Worm (Caenorhabditis elegans) whole organism, L2 larva: ENCODE data around the gene srj-22.

Source experiments
- C34F6.9 ChIP-seq: fragments of 150-350 bp; optimal IDR thresholded peaks from 2 replicates; lab custom pipeline; 2014; ENCODE audit warnings: missing biosample characterization, missing genetic modification characterization
- F13H6.1 ChIP-seq: sonication (generic microtip); optimal IDR thresholded peaks from 2 replicates; lab custom pipeline; 2016; ENCODE audit warnings: missing genetic modification characterization, missing compliant biosample characterization
- Y55F3AM.14 ChIP-seq: fragments of 200-800 bp; sonication (Bioruptor generic); optimal IDR thresholded peaks from 2 replicates; lab custom pipeline; 2018; ENCODE audit warnings: mild to moderate bottlenecking, missing genetic modification characterization, missing compliant biosample characterization
- ZK546.5 ChIP-seq: sonication (generic microtip); optimal IDR thresholded peaks from 2 replicates; lab custom pipeline; 2017; ENCODE audit warnings: missing biosample characterization, missing genetic modification characterization
- aly-2 ChIP-seq: fragments of 150-350 bp; optimal IDR thresholded peaks from 2 replicates; lab custom pipeline; 2014; ENCODE audit warnings: missing biosample characterization, missing genetic modification characterization
- ama-1 ChIP-seq: fragments of 150-350 bp; optimal IDR thresholded peaks from 2 replicates; lab custom pipeline; 2018; ENCODE audit warnings: inconsistent platforms
- blmp-1 ChIP-seq: sonication (generic microtip); optimal IDR thresholded peaks from 2 replicates; lab custom pipeline; 2017; ENCODE audit warnings: missing genetic modification characterization, mild to moderate bottlenecking, missing compliant biosample characterization, antibody characterized with exemption, moderate library complexity; ENCODE audit not compliant: insufficient read depth
- ceh-16 ChIP-seq: fragments of 150-350 bp; optimal IDR thresholded peaks from 2 replicates; lab custom pipeline; 2014; ENCODE audit warnings: missing biosample characterization, missing genetic modification characterization
- ceh-82 ChIP-seq: fragments of 150-350 bp; optimal IDR thresholded peaks from 2 replicates; lab custom pipeline; 2014; ENCODE audit warnings: missing biosample characterization, missing genetic modification characterization
- crh-2 ChIP-seq: sonication (generic microtip); optimal IDR thresholded peaks from 2 replicates; lab custom pipeline; 2017; ENCODE audit warnings: missing biosample characterization, missing genetic modification characterization
- dmd-4 ChIP-seq: sonication (generic microtip); optimal IDR thresholded peaks from 2 replicates; lab custom pipeline; 2017; ENCODE audit warnings: missing biosample characterization, missing genetic modification characterization
- egl-27 ChIP-seq: sonication (generic microtip); optimal IDR thresholded peaks from 3 replicates; lab custom pipeline; 2017; ENCODE audit warnings: missing biosample characterization, missing genetic modification reagents, missing genetic modification characterization
- fos-1 ChIP-seq: fragments of 150-350 bp; optimal IDR thresholded peaks from 2 replicates; lab custom pipeline; 2014; ENCODE audit warnings: missing biosample characterization, missing genetic modification characterization
- gmeb-1 ChIP-seq: fragments of 150-350 bp; optimal IDR thresholded peaks from 2 replicates; lab custom pipeline; 2014; ENCODE audit warnings: missing biosample characterization, missing genetic modification characterization
- lin-11 ChIP-seq: fragments of 150-350 bp; sonication (generic microtip); optimal IDR thresholded peaks from 2 replicates; lab custom pipeline; 2014; ENCODE audit warnings: missing biosample characterization, missing genetic modification characterization, inconsistent platforms, mixed read lengths
- lin-13 ChIP-seq: fragments of 150-350 bp; optimal IDR thresholded peaks from 2 replicates; lab custom pipeline; 2014; ENCODE audit warnings: missing biosample characterization, missing genetic modification reagents, missing genetic modification characterization
- lin-39 ChIP-seq: fragments of 150-350 bp; optimal IDR thresholded peaks from 2 replicates; lab custom pipeline; 2014; ENCODE audit warnings: missing biosample characterization, missing genetic modification reagents, missing genetic modification characterization
- lsy-2 ChIP-seq, 2 experiments: fragments of 150-350 bp in 1 of 2; sonication (generic microtip) in 1 of 2; optimal IDR thresholded peaks; 2 replicates each; lab custom pipeline; 2014 to 2017; ENCODE audit warnings: missing biosample characterization in 2 of 2, missing genetic modification characterization in 2 of 2
- mab-5 ChIP-seq: fragments of 150-350 bp; optimal IDR thresholded peaks from 2 replicates; lab custom pipeline; 2014; ENCODE audit warnings: missing biosample characterization, missing genetic modification characterization
- mbf-1 ChIP-seq: sonication (generic microtip); optimal IDR thresholded peaks from 2 replicates; lab custom pipeline; 2017; ENCODE audit warnings: missing biosample characterization, missing genetic modification characterization
- mdl-1 ChIP-seq, 2 experiments: fragments of 150-350 bp in 1 of 2; sonication (generic microtip) in 1 of 2; optimal IDR thresholded peaks; 2 replicates each; lab custom pipeline; 2017; ENCODE audit warnings: missing biosample characterization in 2 of 2, missing genetic modification characterization in 2 of 2
- nhr-10 ChIP-seq: sonication (generic microtip); optimal IDR thresholded peaks from 2 replicates; lab custom pipeline; 2017; ENCODE audit warnings: missing biosample characterization, missing genetic modification characterization
- nhr-11 ChIP-seq: fragments of 150-350 bp; optimal IDR thresholded peaks from 2 replicates; lab custom pipeline; 2014; ENCODE audit warnings: missing biosample characterization, missing genetic modification characterization
- nhr-12 ChIP-seq: fragments of 150-350 bp; optimal IDR thresholded peaks from 2 replicates; lab custom pipeline; 2014; ENCODE audit warnings: missing biosample characterization, missing genetic modification characterization
- nhr-129 ChIP-seq: fragments of 150-350 bp; optimal IDR thresholded peaks from 2 replicates; lab custom pipeline; 2014; ENCODE audit warnings: missing biosample characterization, missing genetic modification characterization
- nhr-23 ChIP-seq: fragments of 150-350 bp; optimal IDR thresholded peaks from 2 replicates; lab custom pipeline; 2014; ENCODE audit warnings: missing biosample characterization, missing genetic modification reagents, missing genetic modification characterization
- nhr-25 ChIP-seq: fragments of 150-350 bp; sonication (generic microtip); optimal IDR thresholded peaks from 3 replicates; lab custom pipeline; 2014; ENCODE audit warnings: missing biosample characterization, missing genetic modification characterization
- nhr-6 ChIP-seq: fragments of 150-350 bp; optimal IDR thresholded peaks from 2 replicates; lab custom pipeline; 2014; ENCODE audit warnings: missing biosample characterization, missing genetic modification characterization
- nhr-77 ChIP-seq: fragments of 150-350 bp; optimal IDR thresholded peaks from 2 replicates; lab custom pipeline; 2014; ENCODE audit warnings: missing biosample characterization, missing genetic modification characterization
- peb-1 ChIP-seq: fragments of 150-350 bp; optimal IDR thresholded peaks from 2 replicates; lab custom pipeline; 2014; ENCODE audit warnings: missing biosample characterization, missing genetic modification characterization
- sem-4 ChIP-seq: fragments of 150-350 bp; optimal IDR thresholded peaks from 2 replicates; lab custom pipeline; 2014; ENCODE audit warnings: missing biosample characterization, missing genetic modification reagents, missing genetic modification characterization
- skn-1 ChIP-seq: sonication (generic microtip); optimal IDR thresholded peaks from 2 replicates; lab custom pipeline; 2017; ENCODE audit warnings: missing biosample characterization, missing genetic modification characterization
- sma-3 ChIP-seq: sonication (generic microtip); optimal IDR thresholded peaks from 2 replicates; lab custom pipeline; 2016; ENCODE audit warnings: missing genetic modification reagents, missing genetic modification characterization, missing compliant biosample characterization
- sma-9 ChIP-seq, 2 experiments: fragments of 150-350 bp in 1 of 2; sonication (generic microtip) in 1 of 2; optimal IDR thresholded peaks; 2 replicates each; lab custom pipeline; 2014 to 2016; ENCODE audit warnings: missing genetic modification characterization in 2 of 2, mild to moderate bottlenecking in 1 of 2, missing biosample characterization in 1 of 2, missing compliant biosample characterization in 1 of 2, missing genetic modification reagents in 1 of 2, moderate library complexity in 1 of 2
- snpc-4 ChIP-seq: fragments of 150-350 bp; optimal IDR thresholded peaks from 2 replicates; lab custom pipeline; 2014; ENCODE audit warnings: missing biosample characterization, missing genetic modification characterization
- unc-55 ChIP-seq: fragments of 150-350 bp; sonication (generic microtip); optimal IDR thresholded peaks from 3 replicates; lab custom pipeline; 2014; ENCODE audit warnings: missing biosample characterization, missing genetic modification reagents, missing genetic modification characterization
- unc-62 ChIP-seq: fragments of 150-350 bp; optimal IDR thresholded peaks from 2 replicates; lab custom pipeline; 2014; ENCODE audit warnings: missing biosample characterization, missing genetic modification reagents, missing genetic modification characterization
- zag-1 ChIP-seq: fragments of 150-350 bp; optimal IDR thresholded peaks from 2 replicates; lab custom pipeline; 2014; ENCODE audit warnings: missing biosample characterization, missing genetic modification characterization
- ztf-11 ChIP-seq: sonication (generic microtip); optimal IDR thresholded peaks from 2 replicates; lab custom pipeline; 2017; ENCODE audit warnings: missing biosample characterization, missing genetic modification characterization
- ztf-4 ChIP-seq: fragments of 150-350 bp; optimal IDR thresholded peaks from 2 replicates; lab custom pipeline; 2014; ENCODE audit warnings: missing biosample characterization, missing genetic modification characterization

Gene srj-22

DNA sequence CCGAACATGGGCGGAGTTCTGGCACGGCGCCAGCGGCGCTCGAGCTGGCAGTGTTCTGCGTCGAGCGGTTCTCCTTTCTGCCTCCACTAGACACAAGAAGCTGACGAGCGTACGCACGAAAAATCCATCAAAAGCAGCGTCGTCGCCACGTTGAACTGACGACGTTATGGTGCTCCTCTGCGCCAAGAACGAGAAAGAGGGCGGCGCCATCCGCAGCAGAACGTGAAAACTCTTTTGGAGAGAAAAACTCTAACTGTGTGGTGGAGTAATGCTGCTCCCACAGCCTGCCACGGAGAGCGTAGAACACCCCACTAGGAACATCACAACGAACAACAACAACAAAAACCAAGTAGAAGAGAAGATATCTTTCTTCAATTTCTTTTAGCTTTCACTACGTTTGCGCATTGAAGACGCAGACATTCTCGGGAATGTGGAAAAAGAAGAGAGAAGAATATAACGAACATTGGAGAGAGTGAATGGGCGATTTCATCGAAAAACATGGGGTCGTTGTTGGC, 21.6 kb downstream of the srj-22 start:
- peak in 1 of 2 experiments; percentile 47 for TF ChIP-seq mdl-1 (tag; optimal IDR thresholded peaks at IDR 0.05; lab: Kevin White, UChicago)
- no peak for TF ChIP-seq snpc-4 (tag; lab: Kevin White, UChicago)
- TF ChIP-seq sma-9 (GFP tag; optimal IDR thresholded peaks at IDR 0.05; lab: Kevin White, UChicago), result peak; percentile 88
- TF ChIP-seq sma-9 (tag; optimal IDR thresholded peaks at IDR 0.05; lab: Kevin White, UChicago), result no peak
- TF ChIP-seq fos-1 (tag; lab: Kevin White, UChicago), result peak; percentile 23
- no peak for TF ChIP-seq nhr-6 (tag; lab: Kevin White, UChicago)
- no peak for TF ChIP-seq ZK546.5 (tag; lab: Kevin White, UChicago)
- peak; percentile 90 for TF ChIP-seq blmp-1 (tag; lab: Kevin White, UChicago)
- TF ChIP-seq nhr-129 (tag; lab: Kevin White, UChicago), result peak; percentile 29
- peak in 1 of 2 experiments; percentile 52 for TF ChIP-seq lsy-2 (tag; optimal IDR thresholded peaks at IDR 0.05; lab: Kevin White, UChicago)
- TF ChIP-seq C34F6.9, result peak; percentile 55
- TF ChIP-seq ceh-82 (tag; lab: Kevin White, UChicago), result no peak
- peak; percentile 56 for TF ChIP-seq zag-1 (tag; lab: Kevin White, UChicago)
- TF ChIP-seq F13H6.1 (tag; lab: Kevin White, UChicago), result peak; percentile 51
- peak; percentile 13 for TF ChIP-seq egl-27 (tag; lab: Kevin White, UChicago)
- peak; percentile 65 for TF ChIP-seq Y55F3AM.14
- peak; percentile 32 for TF ChIP-seq unc-55 (GFP tag; lab: Kevin White, UChicago)
- peak; percentile 8 for TF ChIP-seq crh-2
- TF ChIP-seq lin-11, result peak; percentile 32
- TF ChIP-seq sem-4 (tag; lab: Kevin White, UChicago), result peak; percentile 70
- no peak for TF ChIP-seq ama-1 (lab: Kevin White, UChicago)

DNA sequence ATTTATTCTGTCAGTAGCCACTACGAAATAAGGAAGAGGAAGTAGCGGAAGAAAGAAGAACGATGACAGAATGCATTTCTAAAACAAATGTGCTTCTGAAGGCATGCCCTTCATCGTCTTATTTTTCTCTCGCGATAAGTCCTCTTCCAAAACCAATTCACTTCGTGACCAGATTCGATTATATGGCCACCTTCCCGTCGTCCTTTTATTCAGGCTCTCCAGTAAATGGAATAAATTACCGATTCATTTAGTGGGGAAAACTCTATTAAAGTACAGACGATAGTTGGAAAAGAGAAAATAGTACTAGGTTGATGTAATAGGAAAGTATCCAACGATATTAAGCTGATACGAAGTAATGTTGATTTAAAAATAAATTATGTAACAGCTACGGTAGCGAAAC, 22.2 kb downstream of the srj-22 start:
- TF ChIP-seq dmd-4 (tag; lab: Kevin White, UChicago) (no peak), ztf-4 (tag; lab: Kevin White, UChicago) (no peak), unc-55 (GFP tag; lab: Kevin White, UChicago) (peak; percentile 41), aly-2 (tag; lab: Kevin White, UChicago) (no peak), sma-9 (GFP tag; optimal IDR thresholded peaks at IDR 0.05; lab: Kevin White, UChicago) (peak; percentile 45), sma-9 (tag; optimal IDR thresholded peaks at IDR 0.05; lab: Kevin White, UChicago) (no peak), blmp-1 (tag; lab: Kevin White, UChicago) (no peak), ztf-11 (no peak), C34F6.9 (no peak)

DNA sequence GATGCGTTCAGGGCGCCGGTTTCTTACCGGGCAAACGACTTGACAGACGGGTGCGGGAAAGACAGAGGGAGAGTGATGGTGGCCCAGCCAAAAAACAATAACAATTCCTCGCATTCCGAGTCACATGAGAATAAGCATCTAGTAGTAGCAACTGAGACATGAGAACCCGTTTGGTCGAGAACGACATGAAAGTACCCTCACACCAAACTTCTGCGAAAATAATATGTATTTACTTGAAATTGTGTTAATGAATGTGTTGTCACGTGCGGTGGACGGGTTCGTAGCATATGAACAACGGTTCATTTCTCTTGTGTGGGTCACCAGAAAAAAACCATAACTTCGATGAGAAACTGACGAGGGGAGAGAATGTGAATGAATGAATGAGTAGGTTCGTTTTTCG, 22.7 kb downstream of the srj-22 start:
- TF ChIP-seq blmp-1 (tag; lab: Kevin White, UChicago) (peak; percentile 22), nhr-25 (tag; lab: Kevin White, UChicago) (peak; percentile 45), nhr-6 (tag; lab: Kevin White, UChicago) (no peak)

DNA sequence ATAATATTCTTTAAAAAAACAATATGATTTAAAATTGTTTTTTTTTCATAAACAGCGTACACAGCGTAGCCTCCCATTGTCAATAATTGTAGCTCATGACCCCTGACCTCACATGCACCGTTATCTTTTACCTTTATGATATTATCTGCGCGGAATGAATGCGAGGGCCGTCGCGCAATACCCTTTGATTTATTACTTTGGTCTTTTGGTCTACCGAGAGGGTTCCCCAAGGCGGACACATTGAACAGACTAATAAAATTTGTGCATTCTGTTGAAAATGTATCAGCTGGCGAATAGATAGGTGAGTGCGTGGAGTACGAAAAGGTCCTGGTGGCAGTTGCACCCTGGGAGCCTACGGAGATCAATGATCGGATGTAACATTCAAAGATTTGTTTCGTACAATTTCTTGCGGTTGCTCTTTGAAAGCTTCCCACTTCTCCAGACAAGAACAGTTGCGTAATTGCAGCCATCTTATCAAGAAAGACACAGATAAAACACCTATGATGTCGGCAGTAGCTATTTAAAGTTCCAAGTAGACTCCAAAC, 23.2 kb downstream of the srj-22 start:
- TF ChIP-seq lin-11, result no peak
- no peak for TF ChIP-seq nhr-23 (tag; lab: Kevin White, UChicago)
- TF ChIP-seq lin-39 (tag; lab: Kevin White, UChicago), result no peak
- peak; percentile 55 for TF ChIP-seq mab-5
- peak; percentile 74 for TF ChIP-seq sma-9 (GFP tag; optimal IDR thresholded peaks at IDR 0.05; lab: Kevin White, UChicago)
- no peak for TF ChIP-seq sma-9 (tag; optimal IDR thresholded peaks at IDR 0.05; lab: Kevin White, UChicago)
- TF ChIP-seq unc-62 (GFP tag; lab: Kevin White, UChicago), result no peak

DNA sequence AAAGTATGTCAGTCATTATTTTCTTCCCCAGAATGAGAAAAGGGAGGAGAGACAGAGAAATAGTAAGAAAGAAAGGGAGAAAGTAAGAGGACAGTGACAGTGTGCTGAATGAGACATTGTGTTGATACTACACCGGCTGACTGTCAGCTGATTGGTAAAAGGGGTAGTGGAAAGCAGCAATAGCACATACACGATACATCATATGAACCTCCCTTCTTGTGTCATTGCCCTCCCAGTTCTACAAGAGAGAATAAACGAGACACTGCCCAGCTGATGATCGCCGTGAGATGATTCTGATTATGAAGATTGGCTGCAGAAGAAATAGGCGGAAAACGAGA, 23.7 kb downstream of the srj-22 start:
- no peak for TF ChIP-seq mbf-1 (tag; lab: Kevin White, UChicago)
- no peak for TF ChIP-seq lin-39 (tag; lab: Kevin White, UChicago)
- no peak for TF ChIP-seq lin-13 (GFP tag; lab: Kevin White, UChicago)
- no peak for TF ChIP-seq dmd-4 (tag; lab: Kevin White, UChicago)
- peak in 1 of 2 experiments; percentile 44 for TF ChIP-seq lsy-2 (tag; optimal IDR thresholded peaks at IDR 0.05; lab: Kevin White, UChicago)
- TF ChIP-seq nhr-10 (tag; lab: Kevin White, UChicago), result no peak
- no peak for TF ChIP-seq mab-5
- no peak for TF ChIP-seq ceh-82 (tag; lab: Kevin White, UChicago)
- peak; percentile 94 for TF ChIP-seq Y55F3AM.14
- peak; percentile 93 for TF ChIP-seq sma-9 (GFP tag; optimal IDR thresholded peaks at IDR 0.05; lab: Kevin White, UChicago)
- TF ChIP-seq sma-9 (tag; optimal IDR thresholded peaks at IDR 0.05; lab: Kevin White, UChicago), result no peak
- TF ChIP-seq ZK546.5 (tag; lab: Kevin White, UChicago), result no peak
- peak; percentile 67 for TF ChIP-seq ama-1 (lab: Kevin White, UChicago)
- TF ChIP-seq nhr-129 (tag; lab: Kevin White, UChicago), result peak; percentile 97
- TF ChIP-seq nhr-77 (tag; lab: Kevin White, UChicago), result no peak
- no peak for TF ChIP-seq ztf-4 (tag; lab: Kevin White, UChicago)
- TF ChIP-seq nhr-11 (tag; lab: Kevin White, UChicago), result no peak
- TF ChIP-seq C34F6.9, result peak; percentile 73
- no peak for TF ChIP-seq zag-1 (tag; lab: Kevin White, UChicago)
- no peak for TF ChIP-seq peb-1 (tag; lab: Kevin White, UChicago)
- TF ChIP-seq lin-11, result no peak
- TF ChIP-seq nhr-23 (tag; lab: Kevin White, UChicago), result no peak
- TF ChIP-seq unc-62 (GFP tag; lab: Kevin White, UChicago), result no peak
- peak; percentile 87 for TF ChIP-seq sma-3 (GFP tag; lab: Kevin White, UChicago)
- TF ChIP-seq nhr-12 (tag; lab: Kevin White, UChicago), result no peak
- peak; percentile 41 for TF ChIP-seq gmeb-1
- TF ChIP-seq skn-1, result peak; percentile 9
- peak; percentile 52 for TF ChIP-seq nhr-6 (tag; lab: Kevin White, UChicago)
- TF ChIP-seq sem-4 (tag; lab: Kevin White, UChicago), result peak; percentile 27
- peak; percentile 15 for TF ChIP-seq ceh-16
